Worm (Caenorhabditis elegans) whole organism, L3 larva: ENCODE measurements around the gene acl-8.

Experiments
- R02D3.7 ChIP-seq: fragments of 150-350 bp; optimal IDR thresholded peaks from 2 replicates; lab custom pipeline; 2014; ENCODE audit warnings: missing biosample characterization, missing genetic modification characterization
- ama-1 ChIP-seq: fragments of 150-350 bp; optimal IDR thresholded peaks from 2 replicates; lab custom pipeline; 2018
- egl-5 ChIP-seq: fragments of 150-350 bp; optimal IDR thresholded peaks from 2 replicates; lab custom pipeline; 2017; ENCODE audit warnings: missing biosample characterization, missing genetic modification reagents, missing genetic modification characterization, inconsistent platforms
- elt-1 ChIP-seq: fragments of 150-350 bp; optimal IDR thresholded peaks from 2 replicates; lab custom pipeline; 2014; ENCODE audit warnings: missing biosample characterization, missing genetic modification characterization
- elt-3 ChIP-seq, 3 experiments: fragments of 150-350 bp in 1 of 3; sonication (generic microtip) in 2 of 3; optimal IDR thresholded peaks; 2 replicates in 2 of 3; 4 replicates in 1 of 3; lab custom pipeline; 2014 to 2017; ENCODE audit warnings: missing biosample characterization in 3 of 3, missing genetic modification characterization in 3 of 3
- hmg-11 ChIP-seq: sonication (generic microtip); optimal IDR thresholded peaks from 2 replicates; lab custom pipeline; 2016; ENCODE audit warnings: missing genetic modification characterization, missing compliant biosample characterization
- jun-1 ChIP-seq: fragments of 150-350 bp; optimal IDR thresholded peaks from 2 replicates; lab custom pipeline; 2014; ENCODE audit warnings: missing biosample characterization, missing genetic modification reagents, missing genetic modification characterization
- nhr-23 ChIP-seq: fragments of 150-350 bp; optimal IDR thresholded peaks from 2 replicates; lab custom pipeline; 2014; ENCODE audit warnings: missing biosample characterization, missing genetic modification reagents, missing genetic modification characterization
- unc-62 ChIP-seq: fragments of 150-350 bp; sonication (generic microtip); optimal IDR thresholded peaks from 4 replicates; lab custom pipeline; 2014; ENCODE audit warnings: missing biosample characterization, missing genetic modification reagents, missing genetic modification characterization
- zag-1 ChIP-seq: fragments of 150-350 bp; optimal IDR thresholded peaks from 2 replicates; lab custom pipeline; 2014; ENCODE audit warnings: missing biosample characterization, missing genetic modification characterization
- ztf-11 ChIP-seq: fragments of 150-350 bp; optimal IDR thresholded peaks from 2 replicates; lab custom pipeline; 2014; ENCODE audit warnings: missing biosample characterization, missing genetic modification characterization

DNA sequence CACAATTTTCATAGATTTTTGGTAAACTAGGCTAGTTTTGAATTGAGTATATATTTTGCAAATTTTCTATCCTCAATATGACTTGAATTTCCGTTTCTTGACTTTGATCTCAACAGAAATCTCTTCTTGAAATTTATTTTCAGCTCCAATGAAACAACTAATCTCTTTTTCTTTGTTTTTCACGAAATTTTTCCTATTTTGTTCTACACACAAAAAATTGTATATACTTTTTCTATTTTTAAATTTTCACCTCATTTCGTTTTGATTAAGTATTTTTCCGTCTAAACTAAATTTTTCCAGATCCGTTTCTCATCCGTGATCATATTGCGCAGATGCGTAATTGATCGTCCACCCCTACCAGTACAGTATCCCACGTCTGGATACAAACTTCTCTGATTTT lies 14.1 kb downstream of the acl-8 start, which contains the start of gene unc-83:
- TF ChIP-seq hmg-11 (tag; lab: Kevin White, UChicago) = no peak
- no peak for TF ChIP-seq unc-62 (GFP tag; lab: Kevin White, UChicago)
- no peak for TF ChIP-seq ztf-11
- no peak for TF ChIP-seq R02D3.7 (tag; lab: Kevin White, UChicago)
- TF ChIP-seq elt-1 (tag; lab: Kevin White, UChicago) = no peak
- no peak for TF ChIP-seq zag-1 (tag; lab: Kevin White, UChicago)
- TF ChIP-seq nhr-23 (tag; lab: Kevin White, UChicago) = no peak
- no peak for TF ChIP-seq egl-5 (tag; lab: Kevin White, UChicago)
- TF ChIP-seq jun-1 = no peak
- no peak for TF ChIP-seq ama-1 (lab: Kevin White, UChicago)
- TF ChIP-seq elt-3 (tag; optimal IDR thresholded peaks at IDR 0.05; lab: Kevin White, UChicago) = no peak
